Worm (Caenorhabditis elegans): ENCODE data around the gene pals-16.
A peak's percentile ranks its signal among the peaks of the same experiment; 100 is the strongest.

Gene pals-16

ce11 chrIII:1409139-1409538, 9.4 kb downstream of the pals-16 start, which contains the start of gene Y82E9BR.22:
TSS of gene Y82E9BR.22 (minus strand) at chrIII:1409239.
- TF ChIP-seq zip-8 (tag; optimal IDR thresholded peaks at IDR 0.05): no peak
- TF ChIP-seq elt-3 (tag; optimal IDR thresholded peaks at IDR 0.05): no peak
- no peak for TF ChIP-seq mab-5 (tag; optimal IDR thresholded peaks at IDR 0.05)
- TF ChIP-seq drap-1 (GFP tag; optimal IDR thresholded peaks at IDR 0.05): no peak
- TF ChIP-seq cnd-1 (tag; optimal IDR thresholded peaks at IDR 0.05): no peak
- TF ChIP-seq unc-120 (tag; optimal IDR thresholded peaks at IDR 0.05; ENCODE audit: poor library complexity, severe bottlenecking): no peak
- TF ChIP-seq ces-1 (GFP tag; optimal IDR thresholded peaks at IDR 0.05): no peak
- no peak for TF ChIP-seq snpc-4 (tag; optimal IDR thresholded peaks at IDR 0.05)
- TF ChIP-seq ceh-83 (GFP tag; optimal IDR thresholded peaks at IDR 0.05): no peak
- no peak for TF ChIP-seq tbx-8 (GFP tag; optimal IDR thresholded peaks at IDR 0.05)
- no peak for TF ChIP-seq flh-1 (GFP tag; optimal IDR thresholded peaks at IDR 0.05)
- no peak for TF ChIP-seq pha-4 (tag; optimal IDR thresholded peaks at IDR 0.05)
- TF ChIP-seq lsy-2 (tag; optimal IDR thresholded peaks at IDR 0.05): no peak
- no peak for TF ChIP-seq elt-1 (tag; optimal IDR thresholded peaks at IDR 0.05; ENCODE audit: borderline replicate concordance, insufficient read depth)
- no peak for TF ChIP-seq ham-2 (GFP tag; optimal IDR thresholded peaks at IDR 0.05)
- TF ChIP-seq nhr-237 (tag; optimal IDR thresholded peaks at IDR 0.05): no peak
- TF ChIP-seq unc-62 (GFP tag; optimal IDR thresholded peaks at IDR 0.05): no peak
- no peak for TF ChIP-seq lin-32 (GFP tag; optimal IDR thresholded peaks at IDR 0.05)
- no peak for TF ChIP-seq lin-13 (tag; optimal IDR thresholded peaks at IDR 0.05)
- TF ChIP-seq nhr-76 (tag; optimal IDR thresholded peaks at IDR 0.05): no peak

- TF ChIP-seq ceh-43 (GFP tag; optimal IDR thresholded peaks at IDR 0.05) (no peak), cnd-1 (tag; optimal IDR thresholded peaks at IDR 0.05) (no peak), mab-5 (tag; optimal IDR thresholded peaks at IDR 0.05) (no peak), nhr-237 (tag; optimal IDR thresholded peaks at IDR 0.05) (no peak), elt-3 (tag; optimal IDR thresholded peaks at IDR 0.05) (no peak), blmp-1 (tag; optimal IDR thresholded peaks at IDR 0.05) (no peak), nhr-28 (tag; optimal IDR thresholded peaks at IDR 0.05) (no peak), zip-8 (tag; optimal IDR thresholded peaks at IDR 0.05) (no peak), lsy-2 (tag; optimal IDR thresholded peaks at IDR 0.05) (no peak), M03D4.4 (tag; optimal IDR thresholded peaks at IDR 0.05) (no peak), ztf-11 (tag; optimal IDR thresholded peaks at IDR 0.05) (no peak), tbx-8 (GFP tag; optimal IDR thresholded peaks at IDR 0.05) (no peak), elt-1 (tag; optimal IDR thresholded peaks at IDR 0.05; ENCODE audit: borderline replicate concordance, insufficient read depth) (no peak)
Observed at ce11 chrIII:1413125-1413837, 13.5 kb downstream of the pals-16 start.

- no peak for TF ChIP-seq elt-3 (tag; optimal IDR thresholded peaks at IDR 0.05)
- no peak for TF ChIP-seq mls-2 (tag; optimal IDR thresholded peaks at IDR 0.05)
- peak; percentile 74 for TF ChIP-seq zip-8 (tag; optimal IDR thresholded peaks at IDR 0.05)
- no peak for TF ChIP-seq nhr-76 (tag; optimal IDR thresholded peaks at IDR 0.05)
Observed at ce11 chrIII:1413890-1414613, 14.3 kb downstream of the pals-16 start, which contains the start of gene Y82E9BR.14. TSS of gene Y82E9BR.14 (minus strand) at chrIII:1414116.

- no peak for TF ChIP-seq tbx-8 (GFP tag; optimal IDR thresholded peaks at IDR 0.05)
Observed at ce11 chrIII:1416571-1416970, 16.8 kb downstream of the pals-16 start.

ce11 chrIII:1417090-1417489, 17.3 kb downstream of the pals-16 start, which contains the start of gene elc-1:
TSS of gene elc-1 (minus strand) at chrIII:1417190.
- TF ChIP-seq nhr-76 (tag; optimal IDR thresholded peaks at IDR 0.05): no peak
- no peak for TF ChIP-seq nhr-12 (tag; optimal IDR thresholded peaks at IDR 0.05)
- TF ChIP-seq elt-3 (tag; optimal IDR thresholded peaks at IDR 0.05): no peak
- no peak for TF ChIP-seq drap-1 (GFP tag; optimal IDR thresholded peaks at IDR 0.05)
- no peak for TF ChIP-seq sptf-1 (tag; optimal IDR thresholded peaks at IDR 0.05)

ce11 chrIII:1418709-1419108, 18.9 kb downstream of the pals-16 start:
- TF ChIP-seq lin-13 (tag; optimal IDR thresholded peaks at IDR 0.05) (peak; percentile 93), sptf-1 (tag; optimal IDR thresholded peaks at IDR 0.05) (peak; percentile 65), ham-2 (GFP tag; optimal IDR thresholded peaks at IDR 0.05) (peak; percentile 33), elt-3 (tag; optimal IDR thresholded peaks at IDR 0.05) (no peak), unc-39 (tag; optimal IDR thresholded peaks at IDR 0.05) (no peak), nhr-2 (tag; optimal IDR thresholded peaks at IDR 0.05) (no peak), mls-2 (tag; optimal IDR thresholded peaks at IDR 0.05) (peak; percentile 47), ceh-43 (GFP tag; optimal IDR thresholded peaks at IDR 0.05) (no peak), unc-120 (tag; optimal IDR thresholded peaks at IDR 0.05; ENCODE audit: poor library complexity, severe bottlenecking) (no peak), unc-62 (GFP tag; optimal IDR thresholded peaks at IDR 0.05) (peak; percentile 22), ceh-83 (GFP tag; optimal IDR thresholded peaks at IDR 0.05) (no peak), ces-1 (GFP tag; optimal IDR thresholded peaks at IDR 0.05) (no peak), zip-8 (tag; optimal IDR thresholded peaks at IDR 0.05) (no peak), ceh-39 (tag; optimal IDR thresholded peaks at IDR 0.05) (peak; percentile 56), pha-4 (tag; optimal IDR thresholded peaks at IDR 0.05) (peak; percentile 95), ztf-11 (tag; optimal IDR thresholded peaks at IDR 0.05) (no peak), elt-1 (tag; optimal IDR thresholded peaks at IDR 0.05; ENCODE audit: borderline replicate concordance, insufficient read depth) (no peak), mab-5 (tag; optimal IDR thresholded peaks at IDR 0.05) (no peak), nhr-12 (tag; optimal IDR thresholded peaks at IDR 0.05) (no peak), flh-1 (GFP tag; optimal IDR thresholded peaks at IDR 0.05) (no peak), tbx-8 (GFP tag; optimal IDR thresholded peaks at IDR 0.05) (no peak), nhr-76 (tag; optimal IDR thresholded peaks at IDR 0.05) (no peak), lin-32 (GFP tag; optimal IDR thresholded peaks at IDR 0.05) (no peak), lsy-2 (tag; optimal IDR thresholded peaks at IDR 0.05) (peak; percentile 97), snpc-4 (tag; optimal IDR thresholded peaks at IDR 0.05) (no peak), mep-1 (tag; optimal IDR thresholded peaks at IDR 0.05) (peak; percentile 77), cnd-1 (tag; optimal IDR thresholded peaks at IDR 0.05) (peak; percentile 44), nhr-237 (tag; optimal IDR thresholded peaks at IDR 0.05) (peak; percentile 86), blmp-1 (tag; optimal IDR thresholded peaks at IDR 0.05) (no peak), nhr-28 (tag; optimal IDR thresholded peaks at IDR 0.05) (no peak)

All from whole organism, mixed stage, embryonic.